Fruit fly (Drosophila melanogaster) whole organism, adult: ENCODE data around the gene CG31496.
A peak's percentile ranks its signal among the peaks of the same experiment; 100 is the strongest.

Experiments
- CG11617 ChIP-seq: fragments of 200-800 bp; sonication (Bioruptor generic); optimal IDR thresholded peaks from 2 replicates; lab custom pipeline; 2017; ENCODE audit warnings: mild to moderate bottlenecking, missing biosample characterization, missing genetic modification reagents, missing genetic modification characterization
- CG12768 ChIP-seq: fragments of 200-800 bp; sonication (Bioruptor generic); optimal IDR thresholded peaks from 2 replicates; lab custom pipeline; 2017; ENCODE audit warnings: missing biosample characterization, missing genetic modification characterization, mild to moderate bottlenecking, moderate library complexity, missing genetic modification reagents
- CG14711 ChIP-seq: fragments of 200-800 bp; sonication (Bioruptor generic); optimal IDR thresholded peaks from 2 replicates; lab custom pipeline; 2018; ENCODE audit warnings: missing biosample characterization, mild to moderate bottlenecking, missing genetic modification characterization, moderate library complexity
- CG1620 ChIP-seq: fragments of 200-800 bp; sonication (Bioruptor generic); optimal IDR thresholded peaks from 2 replicates; lab custom pipeline; 2016; ENCODE audit warnings: missing biosample characterization, missing genetic modification characterization
- CG33017 ChIP-seq: fragments of 200-800 bp; sonication (Bioruptor generic); optimal IDR thresholded peaks from 2 replicates; lab custom pipeline; 2018; ENCODE audit warnings: missing biosample characterization, mild to moderate bottlenecking, missing genetic modification characterization, moderate library complexity
- CG5204 ChIP-seq: fragments of 200-800 bp; sonication (Bioruptor generic); optimal IDR thresholded peaks from 2 replicates; lab custom pipeline; 2016; ENCODE audit warnings: missing biosample characterization, missing genetic modification characterization
- CG7045 ChIP-seq: fragments of 200-800 bp; sonication (Bioruptor generic); optimal IDR thresholded peaks from 2 replicates; lab custom pipeline; 2017; ENCODE audit warnings: missing biosample characterization, mild to moderate bottlenecking, missing genetic modification characterization
- CG7101 ChIP-seq: fragments of 200-800 bp; sonication (Bioruptor generic); optimal IDR thresholded peaks from 2 replicates; lab custom pipeline; 2018; ENCODE audit warnings: missing biosample characterization, mild to moderate bottlenecking, missing genetic modification characterization, moderate library complexity
- Clk ChIP-seq: fragments of 200-800 bp; sonication (Bioruptor generic); optimal IDR thresholded peaks from 2 replicates; lab custom pipeline; 2017; ENCODE audit warnings: missing biosample characterization, missing genetic modification characterization
- Crg-1 ChIP-seq: fragments of 200-800 bp; sonication (Bioruptor generic); optimal IDR thresholded peaks from 2 replicates; lab custom pipeline; 2016; ENCODE audit warnings: missing biosample characterization, missing genetic modification characterization
- Hr96 ChIP-seq: fragments of 200-800 bp; sonication (Bioruptor generic); optimal IDR thresholded peaks from 2 replicates; lab custom pipeline; 2016; ENCODE audit warnings: missing biosample characterization, missing genetic modification characterization
- Mnt ChIP-seq: fragments of 200-800 bp; sonication (Bioruptor generic); optimal IDR thresholded peaks from 2 replicates; lab custom pipeline; 2016; ENCODE audit warnings: missing biosample characterization, mild to moderate bottlenecking, missing genetic modification characterization
- bab1 ChIP-seq: fragments of 200-800 bp; sonication (Bioruptor generic); optimal IDR thresholded peaks from 3 replicates; lab custom pipeline; 2019; ENCODE audit warnings: missing biosample characterization, mild to moderate bottlenecking, missing genetic modification characterization, moderate library complexity
- cic ChIP-seq: fragments of 200-800 bp; sonication (Bioruptor generic); optimal IDR thresholded peaks from 2 replicates; lab custom pipeline; 2017; ENCODE audit warnings: missing biosample characterization, mild to moderate bottlenecking, missing genetic modification characterization, moderate library complexity
- cnc ChIP-seq, 2 experiments: fragments of >200 bp; optimal IDR thresholded peaks; 2 replicates each; lab custom pipeline; 2017
- kay ChIP-seq: fragments of 200-800 bp; sonication (Bioruptor generic); peaks from one replicate; lab custom pipeline; 2016; ENCODE audit warnings: missing biosample characterization, missing genetic modification characterization, borderline replicate concordance
- ovo ChIP-seq: fragments of 200-800 bp; sonication (Bioruptor generic); optimal IDR thresholded peaks from 2 replicates; lab custom pipeline; 2016; ENCODE audit warnings: missing biosample characterization, missing genetic modification characterization
- pad ChIP-seq: fragments of 200-800 bp; sonication (Bioruptor generic); optimal IDR thresholded peaks from 3 replicates; lab custom pipeline; 2017; ENCODE audit warnings: missing biosample characterization, missing genetic modification characterization, mild to moderate bottlenecking, moderate library complexity, missing genetic modification reagents
- tj ChIP-seq: fragments of 200-800 bp; sonication (Bioruptor generic); optimal IDR thresholded peaks from 3 replicates; lab custom pipeline; 2017; ENCODE audit warnings: missing biosample characterization, mild to moderate bottlenecking, missing genetic modification characterization, moderate library complexity
- toe ChIP-seq: fragments of 200-800 bp; sonication (Bioruptor generic); optimal IDR thresholded peaks from 2 replicates; lab custom pipeline; 2016; ENCODE audit warnings: missing biosample characterization, missing genetic modification characterization

CG31496 gene

DNA sequence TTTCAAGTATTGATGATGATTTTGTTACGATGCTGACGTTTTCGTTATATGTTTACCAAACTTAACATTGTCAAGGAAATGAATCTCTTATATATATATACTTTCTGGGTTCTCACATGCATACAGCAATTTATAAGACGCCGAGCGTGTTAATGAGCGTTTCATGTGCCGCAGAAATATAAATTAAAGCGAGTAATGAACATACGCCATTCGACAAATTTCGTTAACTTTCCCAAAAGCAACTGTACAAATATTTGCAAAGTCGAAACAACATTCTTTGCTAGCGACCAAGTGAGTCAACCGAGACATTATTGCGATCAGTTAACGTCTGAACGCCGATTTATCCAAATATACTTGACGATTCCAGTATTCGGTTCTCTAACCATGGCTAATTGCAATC, at the start of gene CG31496:
TSS of gene CG31496 (plus strand) at position 301 of the 400 bp plus-strand sequence.
- TF ChIP-seq tj (GFP tag; lab: Kevin White, UChicago): no peak
- no peak for TF ChIP-seq cic (GFP tag; lab: Kevin White, UChicago)
- no peak for TF ChIP-seq bab1 (GFP tag; lab: Kevin White, UChicago)
- TF ChIP-seq cnc (optimal IDR thresholded peaks at IDR 0.05; lab: Kevin White, UChicago): no peak
- no peak for TF ChIP-seq CG12768 (GFP tag; lab: Kevin White, UChicago)
- TF ChIP-seq toe (GFP tag; lab: Kevin White, UChicago): no peak
- no peak for TF ChIP-seq kay (GFP tag; lab: Kevin White, UChicago)
- no peak for TF ChIP-seq Clk (GFP tag; lab: Kevin White, UChicago)
- no peak for TF ChIP-seq CG5204 (GFP tag; lab: Kevin White, UChicago)
- no peak for TF ChIP-seq CG33017 (tag; lab: Kevin White, UChicago)
- no peak for TF ChIP-seq CG14711
- no peak for TF ChIP-seq ovo (GFP tag; lab: Kevin White, UChicago)
- no peak for TF ChIP-seq CG1620 (GFP tag; lab: Kevin White, UChicago)
- TF ChIP-seq CG11617 (GFP tag; lab: Kevin White, UChicago): no peak
- no peak for TF ChIP-seq CG7101 (tag; lab: Kevin White, UChicago)
- no peak for TF ChIP-seq Hr96 (GFP tag; lab: Kevin White, UChicago)
- no peak for TF ChIP-seq Crg-1 (GFP tag; lab: Kevin White, UChicago)
- no peak for TF ChIP-seq Mnt
- no peak for TF ChIP-seq CG7045 (GFP tag; lab: Kevin White, UChicago)

dm6 chr3R:7304455-7305088, 40.3 kb upstream of the CG31496 start, which contains the start of gene CG42544:
TSS of gene CG42544 (plus strand) at chr3R:7304592.
- TF ChIP-seq CG5204 (GFP tag; lab: Kevin White, UChicago): no peak
- TF ChIP-seq CG7045 (GFP tag; lab: Kevin White, UChicago): no peak
- no peak for TF ChIP-seq ovo (GFP tag; lab: Kevin White, UChicago)

DNA sequence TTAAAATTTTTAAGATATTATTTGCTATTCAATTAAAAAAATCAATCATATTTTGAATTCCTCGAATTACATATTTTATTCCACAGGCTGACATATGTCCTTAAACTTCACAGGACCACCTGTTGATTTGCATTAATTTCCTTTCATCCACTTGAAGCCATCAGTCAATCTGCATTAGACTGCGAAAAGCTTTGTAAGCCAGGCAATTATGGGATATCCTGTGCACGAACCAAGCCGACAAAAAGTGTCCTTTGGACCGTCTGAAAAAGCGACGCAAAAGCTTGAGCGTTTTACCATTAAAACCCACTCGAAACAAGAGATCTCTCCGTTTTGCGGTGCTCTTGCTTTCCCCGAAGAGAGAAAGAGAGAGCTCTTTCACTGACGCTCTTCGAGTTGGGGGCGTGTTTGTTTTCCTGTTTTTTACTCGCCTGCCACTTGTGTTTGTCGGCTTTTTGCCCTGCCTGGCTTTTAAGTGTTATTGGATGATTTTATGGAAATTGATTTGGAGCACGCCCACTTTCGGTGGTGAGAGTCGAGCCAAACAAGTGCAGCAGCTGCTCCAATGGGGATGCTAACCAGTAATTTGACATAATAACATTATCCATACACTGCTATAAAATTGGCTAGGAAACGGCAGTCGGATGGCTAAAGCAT, 38.2 kb upstream of the CG31496 start:
- TF ChIP-seq pad (GFP tag; lab: Kevin White, UChicago) (no peak), CG12768 (GFP tag; lab: Kevin White, UChicago) (no peak), CG14711 (no peak), CG5204 (GFP tag; lab: Kevin White, UChicago) (no peak), CG7101 (tag; lab: Kevin White, UChicago) (no peak), Crg-1 (GFP tag; lab: Kevin White, UChicago) (no peak), cnc (optimal IDR thresholded peaks at IDR 0.05; lab: Kevin White, UChicago) (no peak), ovo (GFP tag; lab: Kevin White, UChicago) (no peak), toe (GFP tag; lab: Kevin White, UChicago) (no peak), Clk (GFP tag; lab: Kevin White, UChicago) (no peak), CG1620 (GFP tag; lab: Kevin White, UChicago) (no peak), tj (GFP tag; lab: Kevin White, UChicago) (no peak), bab1 (GFP tag; lab: Kevin White, UChicago) (no peak), CG11617 (GFP tag; lab: Kevin White, UChicago) (no peak), Hr96 (GFP tag; lab: Kevin White, UChicago) (no peak), cic (GFP tag; lab: Kevin White, UChicago) (no peak), CG7045 (GFP tag; lab: Kevin White, UChicago) (no peak), Mnt (no peak)

- TF ChIP-seq CG7101 (tag; lab: Kevin White, UChicago) (no peak), Clk (GFP tag; lab: Kevin White, UChicago) (no peak), CG11617 (GFP tag; lab: Kevin White, UChicago) (no peak), CG1620 (GFP tag; lab: Kevin White, UChicago) (no peak), kay (GFP tag; lab: Kevin White, UChicago) (no peak)
Observed at dm6 chr3R:7309579-7310037, 35.3 kb upstream of the CG31496 start, which contains the start of gene rn. TSS of gene rn (minus strand) at chr3R:7309629.

dm6 chr3R:7310576-7310975, 34.3 kb upstream of the CG31496 start:
- TF ChIP-seq CG1620 (GFP tag; lab: Kevin White, UChicago): no peak
- no peak for TF ChIP-seq pad (GFP tag; lab: Kevin White, UChicago)
- TF ChIP-seq kay (GFP tag; lab: Kevin White, UChicago): peak; percentile 18

DNA sequence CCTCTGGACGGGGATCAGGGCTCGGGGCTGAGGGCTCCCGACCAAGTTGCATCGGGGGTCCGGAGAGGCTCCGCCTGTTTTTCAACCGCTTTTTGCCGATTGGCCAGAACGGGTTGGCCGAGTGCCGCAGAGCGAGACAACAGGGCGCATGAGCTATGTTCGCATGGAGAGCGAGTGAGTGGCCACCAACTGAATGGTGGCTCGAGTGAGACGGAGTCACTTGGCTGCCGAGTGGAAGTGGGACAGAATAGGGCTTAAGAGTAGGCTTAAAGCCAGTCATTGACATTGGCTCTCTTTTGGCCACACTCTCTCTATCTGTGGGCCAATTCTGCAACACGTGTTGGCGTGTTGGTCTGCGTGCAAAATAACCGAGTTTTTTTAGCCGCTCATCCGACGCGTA, 31.8 kb upstream of the CG31496 start:
- TF ChIP-seq Crg-1 (GFP tag; lab: Kevin White, UChicago): no peak
